Fruit fly (Drosophila melanogaster): ENCODE data around the gene okr.

Gene okr

dm6 chr2L:2992664-2993174 is at the start of gene okr, which contains the start of gene CG3558 (continued):
- TF ChIP-seq CG14860 (GFP tag; IDR thresholded peaks at IDR 0.05; ENCODE audit: partially characterized antibody) (peak; percentile 81), lilli (GFP tag; optimal IDR thresholded peaks at IDR 0.05) (peak; percentile 21), CG10959 (GFP tag; IDR thresholded peaks at IDR 0.05) (no peak), CG14710 (tag; optimal IDR thresholded peaks at IDR 0.05) (peak; percentile 59), CG10274 (GFP tag; optimal IDR thresholded peaks at IDR 0.05) (no peak), sna (GFP tag; IDR thresholded peaks at IDR 0.05; ENCODE audit: partially characterized antibody) (peak; percentile 77), bowl (GFP tag; IDR thresholded peaks at IDR 0.05) (no peak), Neu2 (GFP tag; optimal IDR thresholded peaks at IDR 0.05; ENCODE audit: borderline replicate concordance) (no peak), Sox100B (GFP tag; optimal IDR thresholded peaks at IDR 0.05) (no peak), CoRest (tag; optimal IDR thresholded peaks at IDR 0.05) (no peak), HLH4C (GFP tag; IDR thresholded peaks at IDR 0.05; ENCODE audit: partially characterized antibody) (peak; percentile 78), nau (GFP tag; optimal IDR thresholded peaks at IDR 0.05) (no peak), CG8765 (GFP tag; IDR thresholded peaks at IDR 0.05) (no peak), CG11085 (GFP tag; IDR thresholded peaks at IDR 0.05) (no peak), Dbx (GFP tag; IDR thresholded peaks at IDR 0.05) (no peak), trh (GFP tag; optimal IDR thresholded peaks at IDR 0.05) (no peak), bbx (GFP tag; IDR thresholded peaks at IDR 0.05; ENCODE audit: partially characterized antibody) (peak; percentile 78), ro (GFP tag; IDR thresholded peaks at IDR 0.05) (no peak), sr (GFP tag; IDR thresholded peaks at IDR 0.05) (no peak), CG3847 (GFP tag; IDR thresholded peaks at IDR 0.05) (no peak), sima (GFP tag; optimal IDR thresholded peaks at IDR 0.05) (no peak), YL-1 (GFP tag; optimal IDR thresholded peaks at IDR 0.05) (peak; percentile 26), Hey (tag; optimal IDR thresholded peaks at IDR 0.05) (no peak), CG33557 (GFP tag; optimal IDR thresholded peaks at IDR 0.05) (no peak), Scr (GFP tag; IDR thresholded peaks at IDR 0.05; ENCODE audit: partially characterized antibody) (peak; percentile 87), CG31224 (GFP tag; IDR thresholded peaks at IDR 0.05) (no peak), peb (GFP tag; IDR thresholded peaks at IDR 0.05) (no peak), sim (GFP tag; IDR thresholded peaks at IDR 0.05) (no peak), Sin3A (optimal IDR thresholded peaks at IDR 0.05) (peak; percentile 63), vvl (GFP tag; IDR thresholded peaks at IDR 0.05) (0 out of 2 replicates have a peak, but pooled peaks have one; percentile 9), abd-A (tag; optimal IDR thresholded peaks at IDR 0.05) (no peak), ash1 (GFP tag; optimal IDR thresholded peaks at IDR 0.05) (no peak), tx (GFP tag; optimal IDR thresholded peaks at IDR 0.05) (no peak), Xrp1 (GFP tag; IDR thresholded peaks at IDR 0.05) (no peak), pum (GFP tag; optimal IDR thresholded peaks at IDR 0.05) (no peak), Blimp-1 (GFP tag; optimal IDR thresholded peaks at IDR 0.05) (peak; percentile 73), CG2116 (GFP tag; optimal IDR thresholded peaks at IDR 0.05) (peak; percentile 85), Chrac-16 (GFP tag; optimal IDR thresholded peaks at IDR 0.05) (no peak), run (tag; optimal IDR thresholded peaks at IDR 0.05) (no peak), CG7271 (tag; optimal IDR thresholded peaks at IDR 0.05) (no peak), chinmo (GFP tag; IDR thresholded peaks at IDR 0.05; ENCODE audit: partially characterized antibody) (no peak), Doc3 (GFP tag; IDR thresholded peaks at IDR 0.05; ENCODE audit: partially characterized antibody) (peak; percentile 86), salm (tag; optimal IDR thresholded peaks at IDR 0.05) (no peak), D19B (GFP tag; optimal IDR thresholded peaks at IDR 0.05) (no peak), CG13123 (GFP tag; optimal IDR thresholded peaks at IDR 0.05) (no peak), pzg (GFP tag; optimal IDR thresholded peaks at IDR 0.05) (peak; percentile 71), tna (GFP tag; IDR thresholded peaks at IDR 0.05; ENCODE audit: partially characterized antibody) (peak; percentile 47; the same call in 1 of the 2 replicates), Atf3 (GFP tag; optimal IDR thresholded peaks at IDR 0.05) (no peak), sens (GFP tag) (peak; percentile 85), fd64A (GFP tag; optimal IDR thresholded peaks at IDR 0.05) (peak; percentile 29), Side (GFP tag; optimal IDR thresholded peaks at IDR 0.05) (no peak)
